Fruit fly (Drosophila melanogaster): ENCODE results near the gene CG4751.

DNA sequence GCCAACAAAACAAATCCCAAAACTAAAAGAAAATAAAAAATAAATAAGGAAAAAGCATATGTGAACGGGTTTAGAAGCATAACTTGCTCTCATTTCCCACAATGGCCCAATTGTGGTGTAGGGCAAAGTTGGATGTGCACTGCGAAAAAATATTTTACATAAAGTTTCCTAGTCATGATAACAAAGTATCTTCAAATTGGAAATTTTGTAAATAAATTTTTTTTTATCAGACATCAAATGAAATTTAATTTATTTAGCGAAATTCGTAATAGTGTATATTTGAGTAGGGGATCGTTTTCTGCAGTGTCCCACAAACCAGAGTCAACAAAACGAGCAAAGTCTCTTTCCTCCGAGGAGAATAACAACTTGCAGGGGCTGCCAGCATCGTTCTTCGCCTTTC lies 53.6 kb downstream of the CG4751 start:
- TF ChIP-seq abd-A (tag; optimal IDR thresholded peaks at IDR 0.05) (no peak), CG13775 (GFP tag; optimal IDR thresholded peaks at IDR 0.05) (no peak), Eip74EF (GFP tag; optimal IDR thresholded peaks at IDR 0.05) (no peak), CG15011 (GFP tag; optimal IDR thresholded peaks at IDR 0.05) (no peak), Hey (tag; optimal IDR thresholded peaks at IDR 0.05) (no peak), crp (GFP tag; optimal IDR thresholded peaks at IDR 0.05) (no peak), HmgD (GFP tag; optimal IDR thresholded peaks at IDR 0.05) (no peak), insv (GFP tag; optimal IDR thresholded peaks at IDR 0.05) (no peak), yki (optimal IDR thresholded peaks at IDR 0.05) (no peak), CG2875 (GFP tag; optimal IDR thresholded peaks at IDR 0.05) (no peak)

Data from whole organism, embryonic.